Fruit fly (Drosophila melanogaster) whole organism, embryonic: ENCODE measurements around the gene nAChRalpha3.

Experiments used
- Awh ChIP-seq: fragments of 200-800 bp; sonication (Bioruptor generic); IDR thresholded peaks from 2 replicates; pipeline ENCODE4, ENCODE4 v1.3.6; 2022; ENCODE audit warnings: missing biosample characterization, missing genetic modification characterization
- BEAF-32 ChIP-seq: fragments of 200-800 bp; sonication (Bioruptor generic); optimal IDR thresholded peaks from 3 replicates; lab custom pipeline; 2017; ENCODE audit warnings: missing biosample characterization, missing genetic modification characterization, mild to moderate bottlenecking, moderate library complexity, missing genetic modification reagents
- CG10209 ChIP-seq: fragments of 200-800 bp; sonication (Bioruptor generic); optimal IDR thresholded peaks from 3 replicates; lab custom pipeline; 2017; ENCODE audit warnings: missing biosample characterization, mild to moderate bottlenecking, missing genetic modification characterization, missing genetic modification reagents
- CG12391 ChIP-seq: fragments of 200-800 bp; sonication (Bioruptor generic); optimal IDR thresholded peaks from 3 replicates; lab custom pipeline; 2018; ENCODE audit warnings: missing biosample characterization, mild to moderate bottlenecking, missing genetic modification characterization, moderate library complexity
- CG12744 ChIP-seq: fragments of 200-800 bp; sonication (Bioruptor generic); optimal IDR thresholded peaks from 2 replicates; lab custom pipeline; 2016; ENCODE audit warnings: missing biosample characterization, missing genetic modification characterization
- CG14710 ChIP-seq: fragments of 200-800 bp; sonication (Bioruptor generic); optimal IDR thresholded peaks from 3 replicates; lab custom pipeline; 2019; ENCODE audit warnings: missing biosample characterization, mild to moderate bottlenecking, missing genetic modification characterization, moderate library complexity
- CG1529 ChIP-seq: fragments of 200-800 bp; sonication (Bioruptor generic); optimal IDR thresholded peaks from 3 replicates; lab custom pipeline; 2018; ENCODE audit warnings: missing biosample characterization, missing genetic modification characterization
- CG15601 ChIP-seq: fragments of 200-800 bp; sonication (Bioruptor generic); optimal IDR thresholded peaks from 3 replicates; lab custom pipeline; 2019; ENCODE audit warnings: missing biosample characterization, mild to moderate bottlenecking, missing genetic modification characterization, moderate library complexity
- CG17359 ChIP-seq: fragments of 200-800 bp; sonication (Bioruptor generic); optimal IDR thresholded peaks from 3 replicates; lab custom pipeline; 2018; ENCODE audit warnings: missing biosample characterization, mild to moderate bottlenecking, missing genetic modification characterization, moderate library complexity
- CG17385 ChIP-seq: fragments of 200-800 bp; sonication (Bioruptor generic); optimal IDR thresholded peaks from 3 replicates; lab custom pipeline; 2018; ENCODE audit warnings: missing biosample characterization, mild to moderate bottlenecking, missing genetic modification characterization
- CG18262 ChIP-seq: fragments of 200-800 bp; optimal IDR thresholded peaks from 3 replicates; lab custom pipeline; 2019; ENCODE audit warnings: missing biosample characterization, mild to moderate bottlenecking, missing genetic modification characterization, moderate library complexity
- CG2678 ChIP-seq: fragments of 200-800 bp; sonication (Bioruptor generic); optimal IDR thresholded peaks from 3 replicates; lab custom pipeline; 2019; ENCODE audit warnings: missing biosample characterization, mild to moderate bottlenecking, missing genetic modification characterization, moderate library complexity
- CG2712 ChIP-seq: fragments of 200-800 bp; optimal IDR thresholded peaks from 3 replicates; lab custom pipeline; 2019; ENCODE audit warnings: missing biosample characterization, mild to moderate bottlenecking, missing genetic modification characterization, moderate library complexity
- CG30403 ChIP-seq: fragments of 200-800 bp; sonication (Bioruptor generic); optimal IDR thresholded peaks from 3 replicates; lab custom pipeline; 2016; ENCODE audit warnings: missing biosample characterization, missing genetic modification characterization
- CG31441 ChIP-seq: fragments of 200-800 bp; sonication (Bioruptor generic); IDR thresholded peaks from 2 replicates; pipeline ENCODE4 v1.3.6; 2022; ENCODE audit warnings: missing biosample characterization, missing genetic modification characterization
- CG3407 ChIP-seq: fragments of 200-800 bp; sonication (Bioruptor generic); optimal IDR thresholded peaks from 2 replicates; lab custom pipeline; 2018; ENCODE audit warnings: missing biosample characterization, mild to moderate bottlenecking, missing genetic modification characterization
- CG7839 ChIP-seq: fragments of 200-800 bp; sonication (Bioruptor generic); optimal IDR thresholded peaks from 3 replicates; lab custom pipeline; 2018; ENCODE audit warnings: missing biosample characterization, mild to moderate bottlenecking, missing genetic modification characterization, moderate library complexity
- CG7963 ChIP-seq: fragments of 200-800 bp; sonication (Bioruptor generic); IDR thresholded peaks from 3 replicates; pipeline ENCODE4 v1.3.6; 2022; ENCODE audit warnings: missing biosample characterization, missing genetic modification characterization; ENCODE audit not compliant: partially characterized antibody
- CG8359 ChIP-seq: fragments of 200-800 bp; sonication (Bioruptor generic); optimal IDR thresholded peaks from 2 replicates; lab custom pipeline; 2017; ENCODE audit warnings: missing biosample characterization, mild to moderate bottlenecking, missing genetic modification characterization, borderline replicate concordance
- D19A ChIP-seq: fragments of 200-800 bp; optimal IDR thresholded peaks from 3 replicates; lab custom pipeline; 2019; ENCODE audit warnings: missing biosample characterization, mild to moderate bottlenecking, missing genetic modification characterization, moderate library complexity
- Dek ChIP-seq: fragments of 200-800 bp; sonication (Bioruptor generic); optimal IDR thresholded peaks from 3 replicates; lab custom pipeline; 2019; ENCODE audit warnings: missing biosample characterization, mild to moderate bottlenecking, missing genetic modification characterization, moderate library complexity
- Doc3 ChIP-seq: fragments of 200-800 bp; sonication (Bioruptor generic); IDR thresholded peaks from 3 replicates; pipeline ENCODE4 v1.3.6; 2022; ENCODE audit warnings: missing biosample characterization, missing genetic modification characterization; ENCODE audit not compliant: partially characterized antibody
- Dp ChIP-seq: fragments of 200-800 bp; sonication (Bioruptor generic); optimal IDR thresholded peaks from 2 replicates; lab custom pipeline; 2018; ENCODE audit warnings: missing biosample characterization, mild to moderate bottlenecking, missing genetic modification characterization, moderate library complexity
- Drgx ChIP-seq: fragments of 200-800 bp; sonication (Bioruptor generic); IDR thresholded peaks from 2 replicates; pipeline ENCODE4 v1.3.6; 2022; ENCODE audit warnings: missing biosample characterization, missing genetic modification characterization
- Elba2 ChIP-seq: fragments of 200-800 bp; sonication (Bioruptor generic); optimal IDR thresholded peaks from 3 replicates; lab custom pipeline; 2016; ENCODE audit warnings: missing biosample characterization, missing genetic modification characterization
- Fer1 ChIP-seq: fragments of 200-800 bp; sonication (Bioruptor generic); optimal IDR thresholded peaks from 2 replicates; lab custom pipeline; 2017; ENCODE audit warnings: missing biosample characterization, mild to moderate bottlenecking, missing genetic modification characterization
- Fer2 ChIP-seq: fragments of 200-800 bp; sonication (Bioruptor generic); optimal IDR thresholded peaks from 2 replicates; lab custom pipeline; 2018; ENCODE audit warnings: missing biosample characterization, mild to moderate bottlenecking, missing genetic modification characterization, moderate library complexity
- Hr51 ChIP-seq, 2 experiments: fragments of 200-800 bp; sonication (Bioruptor generic); optimal IDR thresholded peaks; 2 replicates in 1 of 2; 3 replicates in 1 of 2; lab custom pipeline; 2016 to 2018; ENCODE audit warnings: missing biosample characterization in 2 of 2, missing genetic modification characterization in 2 of 2, mild to moderate bottlenecking in 1 of 2, moderate library complexity in 1 of 2
- Jarid2 ChIP-seq: fragments of 200-800 bp; sonication (Bioruptor generic); optimal IDR thresholded peaks from 3 replicates; lab custom pipeline; 2017; ENCODE audit warnings: mild to moderate bottlenecking, missing biosample characterization, missing genetic modification reagents, missing genetic modification characterization
- Kr ChIP-seq: fragments of 200-800 bp; sonication (Bioruptor generic); optimal IDR thresholded peaks from 2 replicates; lab custom pipeline; 2017; ENCODE audit warnings: missing biosample characterization, mild to moderate bottlenecking, missing genetic modification characterization
- Oli ChIP-seq: fragments of 200-800 bp; sonication (Bioruptor generic); optimal IDR thresholded peaks from 2 replicates; lab custom pipeline; 2018; ENCODE audit warnings: missing biosample characterization, mild to moderate bottlenecking, missing genetic modification characterization, moderate library complexity
- PHDP ChIP-seq: fragments of 200-800 bp; sonication (Bioruptor generic); optimal IDR thresholded peaks from 3 replicates; lab custom pipeline; 2018; ENCODE audit warnings: missing biosample characterization, mild to moderate bottlenecking, missing genetic modification characterization, moderate library complexity
- ash1 ChIP-seq: fragments of 200-800 bp; sonication (Bioruptor generic); optimal IDR thresholded peaks from 2 replicates; lab custom pipeline; 2018; ENCODE audit warnings: missing biosample characterization, mild to moderate bottlenecking, missing genetic modification characterization
- cato ChIP-seq: fragments of 200-800 bp; sonication (Bioruptor generic); optimal IDR thresholded peaks from 2 replicates; lab custom pipeline; 2016; ENCODE audit warnings: missing biosample characterization, missing genetic modification characterization, borderline replicate concordance
- chif ChIP-seq, 2 experiments: fragments of 200-800 bp; sonication (Bioruptor generic); optimal IDR thresholded peaks; 3 replicates each; lab custom pipeline; 2016; ENCODE audit warnings: missing biosample characterization in 2 of 2, missing genetic modification characterization in 2 of 2
- chinmo ChIP-seq: fragments of 200-800 bp; sonication (Bioruptor generic); IDR thresholded peaks from 4 replicates; pipeline ENCODE4 v1.3.6; 2022; ENCODE audit warnings: missing biosample characterization, missing genetic modification characterization; ENCODE audit not compliant: partially characterized antibody
- chm ChIP-seq: fragments of 200-800 bp; sonication (Bioruptor generic); IDR thresholded peaks from 2 replicates; pipeline ENCODE4 v1.3.6; 2022; ENCODE audit warnings: missing biosample characterization, missing genetic modification characterization
- corto ChIP-seq: fragments of 200-800 bp; sonication (Bioruptor generic); optimal IDR thresholded peaks from 2 replicates; lab custom pipeline; 2016; ENCODE audit warnings: missing biosample characterization, mild to moderate bottlenecking, missing genetic modification characterization, moderate library complexity
- gcm ChIP-seq: fragments of 200-800 bp; sonication (Bioruptor generic); optimal IDR thresholded peaks from 2 replicates; lab custom pipeline; 2019; ENCODE audit warnings: missing biosample characterization, mild to moderate bottlenecking, missing genetic modification characterization, moderate library complexity
- gem ChIP-seq: fragments of 200-800 bp; sonication (Bioruptor generic); optimal IDR thresholded peaks from 2 replicates; lab custom pipeline; 2019; ENCODE audit warnings: missing biosample characterization, mild to moderate bottlenecking, missing genetic modification characterization, moderate library complexity
- grau ChIP-seq: fragments of 200-800 bp; optimal IDR thresholded peaks from 3 replicates; lab custom pipeline; 2019; ENCODE audit warnings: missing biosample characterization, mild to moderate bottlenecking, missing genetic modification characterization, moderate library complexity
- lola ChIP-seq, 3 experiments: fragments of >200 bp in 2 of 3; fragments of 200-800 bp in 1 of 3; sonication (Bioruptor generic) in 1 of 3; optimal IDR thresholded peaks; 2 replicates each; lab custom pipeline; 2017 to 2019; ENCODE audit warnings: missing biosample characterization in 3 of 3, missing genetic modification characterization in 3 of 3, mild to moderate bottlenecking in 1 of 3, moderate library complexity in 1 of 3
- odd ChIP-seq: fragments of 200-800 bp; sonication (Bioruptor generic); optimal IDR thresholded peaks from 2 replicates; lab custom pipeline; 2017; ENCODE audit warnings: missing biosample characterization, mild to moderate bottlenecking, missing genetic modification characterization
- repo ChIP-seq: fragments of 200-800 bp; sonication (Bioruptor generic); optimal IDR thresholded peaks from 2 replicates; lab custom pipeline; 2016; ENCODE audit warnings: missing biosample characterization, missing genetic modification characterization
- row ChIP-seq: fragments of 200-800 bp; sonication (Bioruptor generic); IDR thresholded peaks from 3 replicates; pipeline ENCODE4 v1.3.6; 2022; ENCODE audit warnings: missing biosample characterization, missing genetic modification characterization
- sisA ChIP-seq: fragments of 200-800 bp; sonication (Bioruptor generic); IDR thresholded peaks from 2 replicates; pipeline ENCODE4 v1.3.6; 2022; ENCODE audit warnings: missing biosample characterization, missing genetic modification characterization
- tin ChIP-seq: fragments of 200-800 bp; sonication (Bioruptor generic); optimal IDR thresholded peaks from 3 replicates; lab custom pipeline; 2016; ENCODE audit warnings: missing biosample characterization, missing genetic modification characterization
- unpg ChIP-seq: fragments of 200-800 bp; sonication (Bioruptor generic); optimal IDR thresholded peaks from 3 replicates; lab custom pipeline; 2018; ENCODE audit warnings: missing biosample characterization, mild to moderate bottlenecking, missing genetic modification characterization, moderate library complexity

nAChRalpha3 gene

DNA sequence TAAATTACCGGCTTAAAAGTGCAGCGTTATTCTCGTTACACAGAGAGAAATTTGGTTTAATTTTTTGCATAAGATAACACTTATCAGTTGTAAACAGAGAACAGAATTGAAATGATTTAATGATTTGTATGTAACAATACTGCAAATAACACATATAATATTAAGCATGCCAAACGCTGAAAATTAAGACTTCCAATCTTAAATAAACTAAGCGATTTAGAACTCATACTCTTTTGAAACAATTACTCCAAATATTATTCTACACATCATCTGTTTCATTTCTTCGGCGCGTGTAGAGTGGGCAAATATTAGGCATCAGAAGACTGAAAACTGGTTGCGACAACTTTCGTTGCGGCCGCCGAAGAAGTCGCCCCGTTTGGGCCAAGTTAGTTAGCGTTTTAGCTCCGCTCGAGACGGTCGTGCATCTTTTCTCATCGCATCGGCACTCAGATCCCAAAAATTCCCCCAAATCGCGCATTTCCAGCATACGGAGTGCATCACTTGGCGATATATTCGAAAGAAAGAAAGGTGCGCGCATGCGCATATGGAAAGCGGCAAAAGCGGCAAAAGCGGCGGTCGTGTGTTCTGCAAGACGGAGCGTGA, 114.6 kb downstream of the nAChRalpha3 start, which contains the start of gene CG1632 (continued):
- TF ChIP-seq Elba2 (GFP tag; lab: Kevin White, UChicago) (no peak), CG2712 (tag; lab: Kevin White, UChicago) (peak; percentile 48), CG17385 (GFP tag; lab: Kevin White, UChicago) (peak; percentile 16), CG31441 (GFP tag; lab: Robert Waterston, UW) (peak; percentile 19; the same call in 1 of the 2 replicates), Oli (tag; lab: Kevin White, UChicago) (peak; percentile 35), Hr51 (GFP tag; optimal IDR thresholded peaks at IDR 0.05; lab: Kevin White, UChicago) (peak in 1 of 2 experiments; percentile 28), grau (tag; lab: Kevin White, UChicago) (peak; percentile 33), ash1 (GFP tag; lab: Kevin White, UChicago) (no peak), BEAF-32 (GFP tag; lab: Kevin White, UChicago) (no peak), Dp (GFP tag; lab: Kevin White, UChicago) (no peak), Doc3 (GFP tag; lab: Robert Waterston, UW) (no peak), CG1529 (GFP tag; lab: Kevin White, UChicago) (peak; percentile 25), CG12391 (tag; lab: Kevin White, UChicago) (peak; percentile 24), repo (GFP tag; lab: Kevin White, UChicago) (no peak), chif (GFP tag; optimal IDR thresholded peaks at IDR 0.05; lab: Kevin White, UChicago) (peak in 1 of 2 experiments; percentile 7), CG3407 (GFP tag; lab: Kevin White, UChicago) (peak; percentile 27), tin (peak; percentile 17), CG8359 (GFP tag; lab: Kevin White, UChicago) (peak; percentile 1), Awh (GFP tag; lab: Robert Waterston, UW) (no peak), CG12744 (GFP tag; lab: Kevin White, UChicago) (no peak), Fer2 (tag; lab: Kevin White, UChicago) (no peak), Dek (tag; lab: Kevin White, UChicago) (no peak), CG15601 (tag; lab: Kevin White, UChicago) (peak; percentile 3), corto (GFP tag; lab: Kevin White, UChicago) (peak; percentile 17), PHDP (tag; lab: Kevin White, UChicago) (no peak), CG2678 (peak; percentile 48), D19A (tag; lab: Kevin White, UChicago) (peak; percentile 6), CG14710 (peak; percentile 29), gcm (GFP tag; lab: Kevin White, UChicago) (peak; percentile 9), chm (peak; percentile 39; the same call in 1 of the 2 replicates), odd (GFP tag; lab: Kevin White, UChicago) (no peak), CG30403 (peak; percentile 29), CG18262 (tag; lab: Kevin White, UChicago) (peak; percentile 54), Drgx (GFP tag; lab: Robert Waterston, UW) (peak; percentile 81), Jarid2 (GFP tag; lab: Kevin White, UChicago) (peak; percentile 43), unpg (GFP tag; lab: Kevin White, UChicago) (peak; percentile 17), CG7839 (tag; lab: Kevin White, UChicago) (peak; percentile 39), chinmo (no peak), CG17359 (tag; lab: Kevin White, UChicago) (peak; percentile 31), lola (GFP tag; optimal IDR thresholded peaks at IDR 0.05; lab: Kevin White, UChicago) (peak in 1 of 3 experiments; percentile 22), CG7963 (GFP tag; lab: Robert Waterston, UW) (no peak), CG10209 (peak; percentile 4), gem (peak; percentile 50), Fer1 (no peak), cato (GFP tag; lab: Kevin White, UChicago) (no peak), row (peak; percentile 50), Kr (GFP tag; lab: Kevin White, UChicago) (no peak), sisA (GFP tag; lab: Robert Waterston, UW) (no peak)
